Fruit fly (Drosophila melanogaster): ENCODE results near the gene Srlp.

Srlp gene

DNA sequence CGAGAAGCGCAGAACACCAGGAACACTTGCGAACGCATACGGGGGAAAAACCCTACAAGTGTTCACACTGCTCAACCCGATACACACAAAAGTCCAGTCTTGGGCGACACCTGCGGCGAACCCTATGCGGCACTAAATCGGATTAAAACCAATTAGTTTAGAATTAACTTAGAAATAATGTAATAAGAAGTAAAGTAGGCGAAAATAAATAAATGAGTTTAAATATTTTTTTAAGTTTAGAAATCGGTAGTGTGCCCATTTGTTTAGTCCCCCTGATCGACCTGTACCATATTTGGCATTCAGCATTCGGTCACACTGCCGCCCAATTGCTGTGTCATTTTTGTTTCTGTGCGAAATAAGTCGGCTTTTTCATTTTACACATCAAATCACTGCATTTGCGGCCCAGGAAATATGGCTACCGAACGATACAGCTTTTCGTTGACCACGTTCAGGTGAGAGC, 2.8 kb upstream of the Srlp start, which contains the start of gene Prosalpha2 (continued):
- no peak for TF ChIP-seq Hey (tag; optimal IDR thresholded peaks at IDR 0.05)
- no peak for TF ChIP-seq CG6654 (GFP tag; optimal IDR thresholded peaks at IDR 0.05)
- TF ChIP-seq CG18262 (tag; optimal IDR thresholded peaks at IDR 0.05), result no peak
- no peak for TF ChIP-seq MTF-1 (GFP tag; optimal IDR thresholded peaks at IDR 0.05; ENCODE audit: borderline replicate concordance)
- TF ChIP-seq ab (GFP tag; optimal IDR thresholded peaks at IDR 0.05), result no peak
- TF ChIP-seq insv (GFP tag; optimal IDR thresholded peaks at IDR 0.05), result peak in 1 of 2 experiments; percentile 31
- TF ChIP-seq CG7271 (tag; optimal IDR thresholded peaks at IDR 0.05), result no peak
- peak; percentile 83 for TF ChIP-seq gfzf (GFP tag; optimal IDR thresholded peaks at IDR 0.05)
- no peak for TF ChIP-seq gro (GFP tag; optimal IDR thresholded peaks at IDR 0.05)
- TF ChIP-seq gsb-n (tag; optimal IDR thresholded peaks at IDR 0.05), result no peak
- no peak for TF ChIP-seq Dad (GFP tag; optimal IDR thresholded peaks at IDR 0.05)
- no peak for TF ChIP-seq crc (GFP tag; optimal IDR thresholded peaks at IDR 0.05)
- no peak for TF ChIP-seq ind (GFP tag; optimal IDR thresholded peaks at IDR 0.05)
- TF ChIP-seq CG12236 (GFP tag; optimal IDR thresholded peaks at IDR 0.05), result no peak
- TF ChIP-seq NC2α (GFP tag; optimal IDR thresholded peaks at IDR 0.05), result no peak
- TF ChIP-seq CG32767 (GFP tag; IDR thresholded peaks at IDR 0.05), result peak; percentile 51
- no peak for TF ChIP-seq ranshi (GFP tag; IDR thresholded peaks at IDR 0.05)
- TF ChIP-seq CHES-1-like (GFP tag; optimal IDR thresholded peaks at IDR 0.05), result no peak
- peak; percentile 24 for TF ChIP-seq chn (GFP tag; optimal IDR thresholded peaks at IDR 0.05)
- TF ChIP-seq D (optimal IDR thresholded peaks at IDR 0.05), result no peak
- no peak for TF ChIP-seq D (GFP tag; optimal IDR thresholded peaks at IDR 0.05)
- no peak for TF ChIP-seq ewg (GFP tag; optimal IDR thresholded peaks at IDR 0.05)
- TF ChIP-seq CG4360 (GFP tag; IDR thresholded peaks at IDR 0.05), result no peak
- no peak for TF ChIP-seq CG15073 (GFP tag; optimal IDR thresholded peaks at IDR 0.05)
- TF ChIP-seq prd (optimal IDR thresholded peaks at IDR 0.05), result no peak
- no peak for TF ChIP-seq prd (GFP tag; IDR thresholded peaks at IDR 0.05)
- TF ChIP-seq CG17359 (tag; optimal IDR thresholded peaks at IDR 0.05), result no peak
- TF ChIP-seq sim (GFP tag; IDR thresholded peaks at IDR 0.05), result no peak
- no peak for TF ChIP-seq sob (GFP tag; IDR thresholded peaks at IDR 0.05)
- TF ChIP-seq Hand (GFP tag; optimal IDR thresholded peaks at IDR 0.05), result no peak
- TF ChIP-seq Camta (GFP tag; optimal IDR thresholded peaks at IDR 0.05), result no peak
- TF ChIP-seq zen2 (GFP tag; IDR thresholded peaks at IDR 0.05; ENCODE audit: partially characterized antibody), result no peak
- TF ChIP-seq CG13287 (GFP tag; IDR thresholded peaks at IDR 0.05; ENCODE audit: partially characterized antibody), result no peak; the same call in 1 of the 2 replicates
- peak; percentile 1 for TF ChIP-seq Fer3 (tag; optimal IDR thresholded peaks at IDR 0.05)
- TF ChIP-seq Nf-YB (GFP tag; optimal IDR thresholded peaks at IDR 0.05), result no peak
- no peak for TF ChIP-seq p53 (GFP tag; optimal IDR thresholded peaks at IDR 0.05)
- no peak for TF ChIP-seq Taf1 (GFP tag; IDR thresholded peaks at IDR 0.05)
- TF ChIP-seq fd3F (GFP tag; optimal IDR thresholded peaks at IDR 0.05), result no peak
- TF ChIP-seq CG9215 (GFP tag; IDR thresholded peaks at IDR 0.05), result no peak
- TF ChIP-seq CG2116 (GFP tag; optimal IDR thresholded peaks at IDR 0.05), result no peak
- TF ChIP-seq CG3281 (GFP tag; optimal IDR thresholded peaks at IDR 0.05), result no peak
- no peak for TF ChIP-seq CG4854 (GFP tag; optimal IDR thresholded peaks at IDR 0.05)
- no peak for TF ChIP-seq Oaz (GFP tag; IDR thresholded peaks at IDR 0.05)
- TF ChIP-seq nerfin-1 (tag; optimal IDR thresholded peaks at IDR 0.05), result no peak
- no peak for TF ChIP-seq CG31365 (tag; optimal IDR thresholded peaks at IDR 0.05)
- TF ChIP-seq jing (GFP tag; optimal IDR thresholded peaks at IDR 0.05), result no peak
- no peak for TF ChIP-seq CG8478 (optimal IDR thresholded peaks at IDR 0.05)
- peak; percentile 2 for TF ChIP-seq Ets97D (GFP tag; optimal IDR thresholded peaks at IDR 0.05)
- no peak for TF ChIP-seq trh (GFP tag; optimal IDR thresholded peaks at IDR 0.05)
- no peak for TF ChIP-seq CG13296 (GFP tag; optimal IDR thresholded peaks at IDR 0.05)
- peak; percentile 68 for TF ChIP-seq E2f2 (GFP tag; IDR thresholded peaks at IDR 0.05)
- no peak for TF ChIP-seq btn (GFP tag; optimal IDR thresholded peaks at IDR 0.05)
- no peak for TF ChIP-seq CG10462 (GFP tag; optimal IDR thresholded peaks at IDR 0.05)
